Fruit fly (Drosophila melanogaster) S2 (cell line): ENCODE data around the gene ppan.

ENCODE experiments used
- CG8478 ChIP-seq: fragments of >200 bp; optimal IDR thresholded peaks from 2 replicates; lab custom pipeline; 2018
- CTCF ChIP-seq, 2 experiments: fragments of >200 bp; optimal IDR thresholded peaks; 2 replicates each; lab custom pipeline; 2018

- TF ChIP-seq CTCF (optimal IDR thresholded peaks at IDR 0.05; lab: Kevin White, UChicago) (no peak), CG8478 (lab: Kevin White, UChicago) (no peak)
These were observed 14.0 kb downstream of the ppan start, which contains the start of gene Ice2 for dm6 chr3R:21130050-21130449.
